Fruit fly (Drosophila melanogaster) Kc167 (cell line): ENCODE results near the gene CG31253.
"Not testable (repeated sequence)": the region's sequence is repeated elsewhere in the genome, so short reads cannot be mapped to it uniquely, and the experiment has no call there.

Experiments used
- Myc ChIP-seq: fragments of >200 bp; optimal IDR thresholded peaks from 2 replicates; lab custom pipeline; 2017; ENCODE audit warnings: missing external identifiers
- Sin3A ChIP-seq: fragments of >200 bp; optimal IDR thresholded peaks from 2 replicates; lab custom pipeline; 2018; ENCODE audit warnings: missing external identifiers
- psq ChIP-seq: fragments of >200 bp; optimal IDR thresholded peaks from 2 replicates; lab custom pipeline; 2017; ENCODE audit warnings: missing external identifiers
- ttk ChIP-seq: sonication (Bioruptor generic); optimal IDR thresholded peaks from 2 replicates; lab custom pipeline; 2017; ENCODE audit warnings: missing external identifiers

DNA sequence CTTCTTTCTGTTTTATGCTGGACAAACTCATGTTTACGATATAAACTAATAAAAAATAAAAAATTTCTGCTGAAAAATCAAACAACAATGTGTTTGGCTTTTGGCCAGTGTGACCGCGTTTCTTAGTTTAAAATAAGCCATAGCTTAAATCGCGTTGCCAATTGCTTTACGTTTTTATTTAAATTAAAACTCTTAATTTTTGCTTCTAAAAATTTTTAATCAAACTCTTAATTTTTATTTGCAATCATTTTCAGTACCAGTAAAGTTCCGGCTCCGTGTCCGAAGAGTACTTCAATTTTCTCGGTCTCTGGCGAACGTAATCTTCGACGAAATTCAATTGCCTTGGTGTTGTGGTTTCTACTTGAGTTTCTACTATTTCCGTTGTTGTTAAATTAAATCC, 1.2 kb downstream of the CG31253 start, which contains the start of the genes CG42487 and CG4884:
- not testable (repeated sequence) for TF ChIP-seq Myc (lab: Kevin White, UChicago); psq (lab: Kevin White, UChicago); Sin3A (lab: Kevin White, UChicago); ttk
